Fruit fly (Drosophila melanogaster) S2 (cell line): ENCODE results near the gene trr.

Experiments used
- CG8478 ChIP-seq: fragments of >200 bp; optimal IDR thresholded peaks from 2 replicates; lab custom pipeline; 2018
- CTCF ChIP-seq, 2 experiments: fragments of >200 bp; optimal IDR thresholded peaks; 2 replicates each; lab custom pipeline; 2018

Gene trr

DNA sequence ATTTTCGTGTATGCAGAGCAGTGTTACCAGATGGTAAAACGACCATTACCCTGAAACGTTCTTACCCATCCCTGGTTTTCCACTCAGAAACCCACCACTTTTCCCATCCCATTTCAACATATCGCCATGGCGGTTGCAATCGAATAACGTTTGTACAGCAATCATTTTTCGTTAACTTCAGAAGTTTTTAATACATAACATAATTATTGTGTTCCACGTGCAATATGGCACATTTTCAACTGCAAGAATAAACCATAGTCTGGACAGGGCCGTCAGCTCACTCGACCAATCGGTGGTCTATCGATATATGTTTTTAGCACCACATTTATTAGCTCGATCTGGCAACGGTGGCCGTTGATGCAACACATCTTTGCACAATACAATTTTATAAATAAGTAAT lies at the start of gene trr, which contains the start of gene mRpL16:
TSS of gene trr (minus strand) at position 25 of the 400 bp plus-strand sequence.
TSS of gene mRpL16 (plus strand) at position 331 of the 400 bp plus-strand sequence.
- TF ChIP-seq CG8478 (lab: Kevin White, UChicago): no peak
- peak in 1 of 2 experiments; percentile 33 for TF ChIP-seq CTCF (optimal IDR thresholded peaks at IDR 0.05; lab: Kevin White, UChicago)

- TF ChIP-seq CTCF (optimal IDR thresholded peaks at IDR 0.05; lab: Kevin White, UChicago) (no peak), CG8478 (lab: Kevin White, UChicago) (no peak)
These were observed 37.9 kb upstream of the trr start, which contains the start of gene CG11596 for dm6 chrX:1927473-1928306. CG11596 (plus strand) TSS chrX:1927683.

dm6 chrX:1922765-1923501 lies 33.2 kb upstream of the trr start, which contains the start of the genes eIF2Bepsilon and Ocrl:
eIF2Bepsilon (minus strand) TSS chrX:1922874.
Ocrl (plus strand) TSS chrX:1922981.
- TF ChIP-seq CTCF (optimal IDR thresholded peaks at IDR 0.05; lab: Kevin White, UChicago): peak; percentile 46 to 53
- TF ChIP-seq CG8478 (lab: Kevin White, UChicago): no peak

DNA sequence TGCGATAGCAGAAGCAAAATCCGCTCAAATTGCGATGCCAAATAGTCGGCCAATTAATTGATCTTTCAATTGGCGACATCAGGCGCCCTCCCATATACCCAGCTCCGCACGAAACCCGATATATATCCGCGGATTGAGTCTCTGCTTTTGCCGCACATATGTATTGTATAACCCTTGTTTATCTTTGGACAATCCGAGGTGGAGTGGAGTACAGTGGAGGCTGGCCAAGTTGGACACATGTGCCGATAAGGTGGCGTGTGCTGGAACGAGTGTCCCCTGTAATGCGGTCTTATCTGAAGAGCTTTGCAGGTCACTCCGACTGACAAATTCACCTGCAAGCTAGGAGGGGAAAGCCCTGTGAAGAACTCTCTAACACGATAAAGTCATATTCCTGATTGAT lies 19.8 kb upstream of the trr start:
- TF ChIP-seq CG8478 (lab: Kevin White, UChicago) (no peak), CTCF (optimal IDR thresholded peaks at IDR 0.05; lab: Kevin White, UChicago) (no peak)

dm6 chrX:1908757-1909156 lies 19.0 kb upstream of the trr start, which contains the start of the genes Edem1 and Rbcn-3B:
Edem1 (minus strand) TSS chrX:1908827.
Rbcn-3B (plus strand) TSS chrX:1908920.
- TF ChIP-seq CG8478 (lab: Kevin White, UChicago): no peak
- no peak for TF ChIP-seq CTCF (optimal IDR thresholded peaks at IDR 0.05; lab: Kevin White, UChicago)

DNA sequence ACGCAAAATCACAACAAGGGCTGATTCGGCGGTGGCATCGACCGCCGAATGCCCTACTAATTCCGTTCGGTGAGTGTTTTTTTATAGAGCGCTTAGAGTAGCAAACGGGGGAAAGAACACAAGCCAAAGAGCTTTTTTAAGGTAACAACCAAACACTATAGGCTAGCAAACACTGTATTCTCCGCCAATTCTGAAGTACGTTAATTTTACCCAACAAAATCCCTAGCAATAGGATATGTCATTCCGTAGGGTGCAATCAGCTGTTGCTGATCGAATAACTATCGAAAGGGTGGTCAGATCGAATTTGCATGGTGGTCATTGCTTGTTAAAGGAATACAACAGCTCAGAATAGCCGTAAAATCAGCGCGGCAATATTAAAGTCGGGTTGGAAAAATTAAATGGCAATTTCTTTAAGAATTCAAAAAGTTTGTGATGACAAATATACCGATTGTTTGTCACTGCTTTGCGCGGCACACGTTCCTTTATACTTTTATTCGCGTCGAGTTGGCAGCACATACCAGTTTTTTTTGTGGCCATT lies 18.0 kb upstream of the trr start, which contains the start of gene mip130:
TSS of gene mip130 (plus strand) at position 513 of the 538 bp plus-strand sequence.
- TF ChIP-seq CG8478 (lab: Kevin White, UChicago): no peak
- no peak for TF ChIP-seq CTCF (optimal IDR thresholded peaks at IDR 0.05; lab: Kevin White, UChicago)

- TF ChIP-seq CG8478 (lab: Kevin White, UChicago) (no peak), CTCF (optimal IDR thresholded peaks at IDR 0.05; lab: Kevin White, UChicago) (no peak)
These were observed 14.2 kb upstream of the trr start for dm6 chrX:1903968-1904367.

DNA sequence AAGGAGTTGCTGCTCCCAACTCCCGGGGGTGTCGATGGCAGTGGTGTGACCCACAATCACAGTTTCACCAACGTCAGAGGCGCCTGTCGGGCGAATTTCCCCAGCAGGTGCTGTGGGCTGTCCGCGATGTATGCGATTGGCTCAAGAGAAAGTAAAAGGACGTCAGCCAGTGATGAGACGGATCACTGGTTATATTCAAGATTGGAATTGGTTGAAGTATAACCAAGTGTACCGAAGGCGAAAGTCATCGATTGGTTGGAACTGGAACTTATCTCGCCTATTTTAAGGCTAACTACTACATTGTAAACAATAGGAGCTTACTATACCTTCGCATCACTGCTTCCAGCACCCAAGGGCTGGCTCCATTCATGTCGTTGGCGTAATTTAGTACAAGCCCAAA lies 13.3 kb upstream of the trr start, which contains the start of gene CG32801:
TSS of gene CG32801 (minus strand) at position 101 of the 400 bp plus-strand sequence.
- TF ChIP-seq CG8478 (lab: Kevin White, UChicago): no peak
- no peak for TF ChIP-seq CTCF (optimal IDR thresholded peaks at IDR 0.05; lab: Kevin White, UChicago)

dm6 chrX:1901605-1902136 lies 11.9 kb upstream of the trr start, which contains the start of gene Ldaf1:
Ldaf1 (minus strand) TSS chrX:1901911.
- TF ChIP-seq CTCF (optimal IDR thresholded peaks at IDR 0.05; lab: Kevin White, UChicago) (no peak), CG8478 (lab: Kevin White, UChicago) (no peak)

- TF ChIP-seq CTCF (optimal IDR thresholded peaks at IDR 0.05; lab: Kevin White, UChicago): no peak
- TF ChIP-seq CG8478 (lab: Kevin White, UChicago): no peak
These were observed 10.5 kb upstream of the trr start, which contains the start of gene arm for dm6 chrX:1900123-1900818. arm (minus strand) TSS chrX:1900646.

DNA sequence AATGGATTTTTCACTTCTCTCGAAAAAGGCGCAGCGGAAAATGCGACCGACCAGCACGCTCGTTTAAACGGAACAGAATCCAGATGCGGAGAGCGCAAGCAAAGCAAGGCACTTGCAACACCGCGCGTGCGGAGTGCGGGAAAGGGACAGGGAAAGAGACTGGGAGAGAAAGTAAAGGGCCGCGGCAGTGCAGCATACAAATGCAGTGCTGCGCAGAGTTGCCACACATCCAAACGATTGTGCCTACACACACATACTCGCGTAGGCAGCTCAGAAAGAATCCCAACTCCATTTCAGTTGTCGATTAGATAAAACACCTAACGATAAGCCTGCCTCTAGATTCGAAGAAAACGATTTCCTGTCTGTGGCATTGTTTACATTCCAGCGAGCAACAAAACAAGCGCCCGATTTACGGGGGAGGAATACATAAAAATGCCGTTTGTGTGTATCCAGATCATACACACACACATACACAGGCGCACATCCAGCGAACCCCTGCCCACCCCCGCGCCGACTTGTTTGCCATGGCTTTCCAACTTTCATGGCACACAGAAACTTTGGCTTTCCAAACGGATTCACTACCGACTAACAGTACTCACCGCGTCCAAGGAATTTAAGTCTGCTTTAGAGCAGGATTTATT lies 9.8 kb upstream of the trr start:
- no peak for TF ChIP-seq CG8478 (lab: Kevin White, UChicago)
- no peak for TF ChIP-seq CTCF (optimal IDR thresholded peaks at IDR 0.05; lab: Kevin White, UChicago)

- TF ChIP-seq CG8478 (lab: Kevin White, UChicago) (no peak), CTCF (optimal IDR thresholded peaks at IDR 0.05; lab: Kevin White, UChicago) (no peak)
These were observed 7.6 kb upstream of the trr start for dm6 chrX:1897384-1897783.

DNA sequence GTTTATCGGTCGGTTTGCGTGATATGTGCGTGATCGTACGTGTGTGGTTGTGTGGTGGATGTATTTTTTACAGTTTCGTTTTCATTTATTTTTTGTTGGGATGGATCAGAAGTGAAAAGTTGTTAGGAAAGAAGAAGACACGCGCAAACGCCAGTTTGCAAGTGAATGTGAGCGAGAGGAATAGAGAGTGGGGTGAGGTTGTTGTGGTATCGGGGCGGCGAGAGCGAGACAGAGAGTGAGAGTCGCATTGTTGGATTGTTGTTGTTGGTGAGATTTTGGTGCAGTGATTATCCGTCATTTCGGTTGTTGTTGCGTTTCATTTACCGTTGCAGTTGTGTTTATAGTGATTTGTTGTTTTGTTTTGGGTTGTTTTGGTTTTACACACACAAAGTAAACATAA lies 3.8 kb upstream of the trr start:
- TF ChIP-seq CTCF (optimal IDR thresholded peaks at IDR 0.05; lab: Kevin White, UChicago) (no peak), CG8478 (lab: Kevin White, UChicago) (no peak)
